Worm (Caenorhabditis elegans): ENCODE data around the gene F35C11.7.
A peak's percentile ranks its signal among the peaks of the same experiment; 100 is the strongest.

The F35C11.7 gene

DNA sequence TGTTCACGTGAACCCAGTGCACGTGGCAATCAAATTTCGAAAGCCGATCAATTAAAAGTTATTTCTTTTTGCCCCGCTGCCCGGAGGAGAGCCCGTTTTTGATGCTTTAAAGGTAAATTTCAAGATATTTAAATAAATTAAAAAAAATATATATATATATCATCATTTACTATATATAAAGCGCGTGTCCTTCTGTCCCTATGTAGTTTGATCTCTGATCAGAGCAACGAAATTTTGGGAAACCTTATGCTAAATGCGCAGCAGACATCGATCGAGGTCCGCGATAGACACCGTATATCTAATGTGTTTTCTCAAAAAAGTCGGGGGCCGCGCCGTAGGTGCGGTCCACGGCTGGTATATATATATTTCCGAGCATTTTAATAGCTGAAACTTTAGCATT lies 29.7 kb downstream of the F35C11.7 start:
- TF ChIP-seq ama-1 (optimal IDR thresholded peaks at IDR 0.05): peak; percentile 42

DNA sequence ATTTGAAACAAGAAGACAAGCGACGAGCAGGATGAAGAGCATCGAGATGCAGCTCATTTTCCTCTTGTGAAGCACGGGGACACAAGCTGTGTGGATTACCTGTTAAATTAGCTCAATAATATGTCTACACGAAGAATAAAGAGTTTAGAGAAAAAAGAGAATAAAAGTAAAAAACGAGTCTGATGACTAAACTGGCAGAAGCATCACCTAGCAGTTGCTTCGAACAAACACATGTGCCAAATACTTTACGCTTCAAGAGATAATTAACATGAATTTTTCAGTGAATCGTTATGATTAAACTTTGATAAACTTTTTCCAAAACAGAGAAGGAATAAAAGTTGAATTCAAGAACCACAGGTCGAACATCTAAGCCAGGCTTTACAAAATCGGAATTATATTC lies 39.2 kb downstream of the F35C11.7 start, which contains the start of gene nlp-55:
nlp-55 (minus strand) TSS at position 101 of the 400 bp plus-strand sequence.
- TF ChIP-seq ceh-82 (tag; optimal IDR thresholded peaks at IDR 0.05) (no peak), snpc-4 (tag; optimal IDR thresholded peaks at IDR 0.05) (no peak), dmd-4 (tag; optimal IDR thresholded peaks at IDR 0.05) (no peak), ceh-16 (tag; optimal IDR thresholded peaks at IDR 0.05) (no peak), skn-1 (tag; optimal IDR thresholded peaks at IDR 0.05) (no peak), crh-2 (tag; optimal IDR thresholded peaks at IDR 0.05) (no peak), nhr-25 (tag; optimal IDR thresholded peaks at IDR 0.05) (no peak), ZK546.5 (tag; optimal IDR thresholded peaks at IDR 0.05) (no peak), lin-39 (tag; optimal IDR thresholded peaks at IDR 0.05) (no peak), nhr-129 (tag; optimal IDR thresholded peaks at IDR 0.05) (no peak), ztf-1 (GFP tag; conservative IDR thresholded peaks at IDR 0.05) (no peak), unc-62 (GFP tag; optimal IDR thresholded peaks at IDR 0.05) (no peak), sma-3 (GFP tag; optimal IDR thresholded peaks at IDR 0.05) (no peak), alr-1 (tag; optimal IDR thresholded peaks at IDR 0.05) (no peak), nhr-10 (tag; optimal IDR thresholded peaks at IDR 0.05) (no peak), nhr-11 (tag; optimal IDR thresholded peaks at IDR 0.05) (no peak), zag-1 (tag; optimal IDR thresholded peaks at IDR 0.05) (no peak)

Measured in whole organism, L2 larva.